Worm (Caenorhabditis elegans) whole organism, L1 larva: Measurements from ENCODE around the gene ZK121.2.

Experiments used
- C04F5.9 ChIP-seq: sonication (generic microtip); optimal IDR thresholded peaks from 2 replicates; lab custom pipeline; 2016; ENCODE audit warnings: missing genetic modification characterization, missing compliant biosample characterization
- C16A3.4 ChIP-seq: fragments of 150-350 bp; optimal IDR thresholded peaks from 2 replicates; lab custom pipeline; 2014; ENCODE audit warnings: missing biosample characterization, missing genetic modification characterization
- C34B4.2 ChIP-seq: sonication (generic microtip); optimal IDR thresholded peaks from 2 replicates; lab custom pipeline; 2017; ENCODE audit warnings: mild to moderate bottlenecking, missing genetic modification characterization, missing compliant biosample characterization
- Y116A8C.19 ChIP-seq: sonication (generic microtip); optimal IDR thresholded peaks from 2 replicates; lab custom pipeline; 2016; ENCODE audit warnings: missing compliant biosample characterization, missing genetic modification characterization, borderline replicate concordance
- aha-1 ChIP-seq: fragments of 150-350 bp; optimal IDR thresholded peaks from 2 replicates; lab custom pipeline; 2014; ENCODE audit warnings: missing biosample characterization, missing genetic modification characterization
- alr-1 ChIP-seq: fragments of 200-800 bp; sonication (Bioruptor generic); optimal IDR thresholded peaks from 2 replicates; lab custom pipeline; 2018; ENCODE audit warnings: borderline replicate concordance, mild to moderate bottlenecking, missing genetic modification characterization, missing compliant biosample characterization
- aly-2 ChIP-seq: fragments of 150-350 bp; optimal IDR thresholded peaks from 2 replicates; lab custom pipeline; 2014; ENCODE audit warnings: missing biosample characterization, missing genetic modification characterization
- blmp-1 ChIP-seq: fragments of 150-350 bp; optimal IDR thresholded peaks from 2 replicates; lab custom pipeline; 2014; ENCODE audit warnings: missing biosample characterization, missing genetic modification characterization
- ceh-82 ChIP-seq, 3 experiments: fragments of 150-350 bp in 1 of 3; sonication (generic microtip) in 2 of 3; optimal IDR thresholded peaks; 2 replicates each; lab custom pipeline; 2014 to 2017; ENCODE audit warnings: missing biosample characterization in 3 of 3, missing genetic modification characterization in 3 of 3
- ceh-88 ChIP-seq: fragments of 200-800 bp; sonication (Bioruptor generic); IDR thresholded peaks from 2 replicates; pipeline ENCODE4 v1.3.6; 2022; ENCODE audit warnings: missing genetic modification characterization, missing compliant biosample characterization
- efl-1 ChIP-seq, 4 experiments: fragments of 150-350 bp; optimal IDR thresholded peaks in 3 of 4; peaks in 1 of 4; 1 replicate in 1 of 4; 2 replicates in 3 of 4; lab custom pipeline; 2014; ENCODE audit warnings: missing biosample characterization in 2 of 4, missing genetic modification characterization in 2 of 4, missing genetic modification reagents in 2 of 4
- efl-3 ChIP-seq: fragments of 200-800 bp; sonication (Bioruptor generic); optimal IDR thresholded peaks from 2 replicates; lab custom pipeline; 2018; ENCODE audit warnings: mild to moderate bottlenecking, missing genetic modification characterization, missing compliant biosample characterization
- egl-13 ChIP-seq: sonication (generic microtip); optimal IDR thresholded peaks from 2 replicates; lab custom pipeline; 2016; ENCODE audit warnings: missing genotype, missing genetic modification reagents, missing genetic modification characterization, missing compliant biosample characterization
- egl-27 ChIP-seq, 2 experiments: fragments of 150-350 bp in 1 of 2; sonication (generic microtip); optimal IDR thresholded peaks; 3 replicates each; lab custom pipeline; 2017 to 2018; ENCODE audit warnings: missing biosample characterization in 2 of 2, missing genetic modification characterization in 2 of 2, missing genetic modification reagents in 2 of 2
- elt-2 ChIP-seq: sonication (generic microtip); optimal IDR thresholded peaks from 2 replicates; lab custom pipeline; 2016; ENCODE audit warnings: missing genetic modification characterization, mild to moderate bottlenecking, inconsistent platforms, missing compliant biosample characterization, missing genetic modification reagents
- ets-5 ChIP-seq: fragments of 200-800 bp; sonication (Bioruptor generic); IDR thresholded peaks from 2 replicates; pipeline ENCODE4 v1.3.6; 2022; ENCODE audit warnings: missing genetic modification characterization, missing compliant biosample characterization
- fkh-10 ChIP-seq: sonication (generic microtip); optimal IDR thresholded peaks from 2 replicates; lab custom pipeline; 2017; ENCODE audit warnings: missing biosample characterization, missing genetic modification reagents, missing genetic modification characterization
- fkh-8 ChIP-seq: sonication (generic microtip); optimal IDR thresholded peaks from 2 replicates; lab custom pipeline; 2016; ENCODE audit warnings: mild to moderate bottlenecking, missing genetic modification characterization, missing compliant biosample characterization
- grh-1 ChIP-seq: fragments of 200-800 bp; sonication (Bioruptor generic); IDR thresholded peaks from 2 replicates; pipeline ENCODE4 v1.3.6; 2022; ENCODE audit warnings: missing genetic modification reagents, missing genetic modification characterization, missing compliant biosample characterization
- irx-1 ChIP-seq: sonication (generic microtip); optimal IDR thresholded peaks from 2 replicates; lab custom pipeline; 2016; ENCODE audit warnings: missing genetic modification characterization, missing compliant biosample characterization
- isw-1 ChIP-seq: fragments of 200-800 bp; sonication (Bioruptor generic); IDR thresholded peaks from 2 replicates; pipeline ENCODE4 v1.3.6; 2022; ENCODE audit warnings: missing genetic modification characterization, missing compliant biosample characterization
- jun-1 ChIP-seq: fragments of 150-350 bp; optimal IDR thresholded peaks from 2 replicates; lab custom pipeline; 2014; ENCODE audit warnings: missing biosample characterization, missing genetic modification reagents, missing genetic modification characterization
- lin-13 ChIP-seq: fragments of 150-350 bp; optimal IDR thresholded peaks from 2 replicates; lab custom pipeline; 2014; ENCODE audit warnings: missing biosample characterization, missing genetic modification reagents, missing genetic modification characterization
- lir-3 ChIP-seq: sonication (generic microtip); optimal IDR thresholded peaks from 2 replicates; lab custom pipeline; 2016; ENCODE audit warnings: mild to moderate bottlenecking, missing genetic modification characterization, moderate library complexity, missing compliant biosample characterization; ENCODE audit not compliant: poor library complexity
- mab-9 ChIP-seq: fragments of 200-800 bp; sonication (Bioruptor generic); IDR thresholded peaks from 2 replicates; pipeline ENCODE4 v1.3.6; 2022; ENCODE audit warnings: missing genetic modification reagents, missing genetic modification characterization, missing compliant biosample characterization
- mef-2 ChIP-seq: fragments of 150-350 bp; optimal IDR thresholded peaks from 2 replicates; lab custom pipeline; 2014; ENCODE audit warnings: missing biosample characterization, missing genetic modification characterization
- mep-1 ChIP-seq: fragments of 150-350 bp; optimal IDR thresholded peaks from 2 replicates; lab custom pipeline; 2014; ENCODE audit warnings: missing biosample characterization, missing genetic modification characterization
- nhr-12 ChIP-seq: sonication (generic microtip); optimal IDR thresholded peaks from 2 replicates; lab custom pipeline; 2017; ENCODE audit warnings: missing biosample characterization, missing genetic modification characterization
- nhr-19 ChIP-seq: fragments of 200-800 bp; sonication (Bioruptor generic); conservative IDR thresholded peaks from 2 replicates; pipeline ENCODE4 v1.3.6; 2022; ENCODE audit warnings: missing genetic modification characterization, missing compliant biosample characterization
- nhr-20 ChIP-seq: sonication (generic microtip); optimal IDR thresholded peaks from 2 replicates; lab custom pipeline; 2016; ENCODE audit warnings: mild to moderate bottlenecking, missing genetic modification characterization, missing compliant biosample characterization
- nhr-84 ChIP-seq: sonication (generic microtip); optimal IDR thresholded peaks from 2 replicates; lab custom pipeline; 2017; ENCODE audit warnings: missing biosample characterization, missing genetic modification characterization
- nhr-90 ChIP-seq: sonication (generic microtip); optimal IDR thresholded peaks from 2 replicates; lab custom pipeline; 2016; ENCODE audit warnings: mild to moderate bottlenecking, missing genetic modification characterization, missing compliant biosample characterization; ENCODE audit not compliant: poor library complexity
- pax-3 ChIP-seq: fragments of 200-800 bp; sonication (Bioruptor generic); optimal IDR thresholded peaks from 2 replicates; lab custom pipeline; 2018; ENCODE audit warnings: mild to moderate bottlenecking, missing genetic modification characterization, moderate library complexity, missing compliant biosample characterization
- snpc-4 ChIP-seq: fragments of 150-350 bp; optimal IDR thresholded peaks from 2 replicates; lab custom pipeline; 2014; ENCODE audit warnings: missing biosample characterization, missing genetic modification characterization
- sox-4 ChIP-seq: sonication (generic microtip); optimal IDR thresholded peaks from 2 replicates; lab custom pipeline; 2016; ENCODE audit warnings: missing genetic modification characterization, missing compliant biosample characterization
- swsn-7 ChIP-seq: sonication (generic microtip); optimal IDR thresholded peaks from 2 replicates; lab custom pipeline; 2016; ENCODE audit warnings: missing genetic modification characterization, missing compliant biosample characterization
- unc-130 ChIP-seq: fragments of 150-350 bp; optimal IDR thresholded peaks from 2 replicates; lab custom pipeline; 2017; ENCODE audit warnings: missing biosample characterization, missing genetic modification characterization, inconsistent platforms
- unc-62 ChIP-seq: fragments of 150-350 bp; optimal IDR thresholded peaks from 2 replicates; lab custom pipeline; 2014; ENCODE audit warnings: missing biosample characterization, missing genetic modification reagents, missing genetic modification characterization
- unc-98 ChIP-seq: fragments of 200-800 bp; sonication (Bioruptor generic); IDR thresholded peaks from 2 replicates; pipeline ENCODE4 v1.3.6; 2022; ENCODE audit warnings: missing genetic modification characterization, missing compliant biosample characterization
- vab-15 ChIP-seq: sonication (generic microtip); optimal IDR thresholded peaks from 2 replicates; lab custom pipeline; 2017; ENCODE audit warnings: missing genotype, mild to moderate bottlenecking, missing genetic modification characterization, missing compliant biosample characterization
- xbp-1 ChIP-seq: sonication (generic microtip); optimal IDR thresholded peaks from 2 replicates; lab custom pipeline; 2016; ENCODE audit warnings: missing genetic modification characterization, missing compliant biosample characterization
- zag-1 ChIP-seq: fragments of 150-350 bp; optimal IDR thresholded peaks from 2 replicates; lab custom pipeline; 2014; ENCODE audit warnings: missing biosample characterization, missing genetic modification characterization
- zip-4 ChIP-seq: fragments of 200-800 bp; sonication (Bioruptor generic); optimal IDR thresholded peaks from 2 replicates; lab custom pipeline; 2018; ENCODE audit warnings: mild to moderate bottlenecking, missing genetic modification characterization, moderate library complexity, missing compliant biosample characterization
- ztf-11 ChIP-seq, 2 experiments: sonication (generic microtip); optimal IDR thresholded peaks; 2 replicates each; lab custom pipeline; 2016 to 2017; ENCODE audit warnings: missing genetic modification characterization in 2 of 2, missing biosample characterization in 1 of 2, missing compliant biosample characterization in 1 of 2

The ZK121.2 gene

DNA sequence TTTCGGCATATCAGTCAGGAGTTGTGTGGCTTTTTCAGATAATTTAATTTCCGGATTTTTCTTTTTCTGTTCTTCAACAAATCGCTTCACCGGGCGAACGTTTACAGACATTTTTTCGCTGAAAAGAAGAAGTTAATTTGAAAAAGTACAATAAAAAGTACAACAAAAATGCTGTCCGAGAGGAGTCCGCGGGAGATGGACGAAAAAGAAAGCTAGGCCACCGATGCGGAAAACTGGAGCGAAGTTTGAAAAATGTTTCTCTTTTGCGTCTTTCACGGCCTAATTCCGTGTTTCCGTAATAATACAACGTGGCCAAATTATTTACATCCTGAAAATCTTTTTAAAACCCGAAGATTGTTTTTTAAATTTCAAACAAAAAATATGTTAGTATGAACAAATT lies 7.8 kb downstream of the ZK121.2 start, which contains the start of gene thoc-5 (continued):
- TF ChIP-seq nhr-84 (tag; lab: Kevin White, UChicago), result no peak
- TF ChIP-seq C34B4.2 (tag; lab: Kevin White, UChicago), result peak; percentile 35
- peak; percentile 80 for TF ChIP-seq efl-3 (GFP tag; lab: Kevin White, UChicago)
- no peak for TF ChIP-seq egl-27 (tag; optimal IDR thresholded peaks at IDR 0.05; lab: Kevin White, UChicago)
- no peak for TF ChIP-seq unc-62 (GFP tag; lab: Kevin White, UChicago)
- peak; percentile 44 for TF ChIP-seq aha-1 (tag; lab: Kevin White, UChicago)
- TF ChIP-seq C16A3.4 (tag; lab: Kevin White, UChicago), result peak; percentile 73
- peak; percentile 87 for TF ChIP-seq fkh-8 (tag; lab: Kevin White, UChicago)
- TF ChIP-seq efl-1 (optimal IDR thresholded peaks at IDR 0.05; lab: Kevin White, UChicago), result peak; percentile 98 to 99
- TF ChIP-seq efl-1 (GFP tag; optimal IDR thresholded peaks at IDR 0.05 in 1 of 2; lab: Kevin White, UChicago), result peak; percentile 97 to 100
- TF ChIP-seq ceh-88 (GFP tag; lab: Robert Waterston, UW), result peak; percentile 67
- peak; percentile 57 for TF ChIP-seq snpc-4 (tag; lab: Kevin White, UChicago)
- TF ChIP-seq swsn-7 (tag; lab: Kevin White, UChicago), result peak; percentile 91
- TF ChIP-seq ceh-82 (tag; optimal IDR thresholded peaks at IDR 0.05; lab: Kevin White, UChicago), result peak; percentile 85 to 89 (median 85)
- peak; percentile 67 for TF ChIP-seq lin-13 (GFP tag; lab: Kevin White, UChicago)
- peak; percentile 91 for TF ChIP-seq nhr-19 (GFP tag; lab: Robert Waterston, UW)
- TF ChIP-seq egl-13, result peak; percentile 95
- TF ChIP-seq elt-2, result peak; percentile 86
- peak; percentile 41 for TF ChIP-seq jun-1 (tag; lab: Kevin White, UChicago)
- TF ChIP-seq mef-2 (tag; lab: Kevin White, UChicago), result no peak
- TF ChIP-seq zag-1 (tag; lab: Kevin White, UChicago), result no peak
- TF ChIP-seq isw-1 (GFP tag; lab: Robert Waterston, UW), result peak; percentile 85
- peak; percentile 92 for TF ChIP-seq C04F5.9 (tag; lab: Kevin White, UChicago)
- TF ChIP-seq nhr-20, result peak; percentile 89
- TF ChIP-seq fkh-10 (GFP tag; lab: Kevin White, UChicago), result no peak
- TF ChIP-seq xbp-1, result peak; percentile 91
- TF ChIP-seq vab-15, result peak; percentile 52
- no peak for TF ChIP-seq alr-1 (tag; lab: Kevin White, UChicago)
- TF ChIP-seq zip-4 (GFP tag; lab: Kevin White, UChicago), result peak; percentile 71
- peak; percentile 82 for TF ChIP-seq mep-1 (tag; lab: Kevin White, UChicago)
- TF ChIP-seq ets-5 (GFP tag; lab: Robert Waterston, UW), result no peak
- peak; percentile 69 for TF ChIP-seq blmp-1

DNA sequence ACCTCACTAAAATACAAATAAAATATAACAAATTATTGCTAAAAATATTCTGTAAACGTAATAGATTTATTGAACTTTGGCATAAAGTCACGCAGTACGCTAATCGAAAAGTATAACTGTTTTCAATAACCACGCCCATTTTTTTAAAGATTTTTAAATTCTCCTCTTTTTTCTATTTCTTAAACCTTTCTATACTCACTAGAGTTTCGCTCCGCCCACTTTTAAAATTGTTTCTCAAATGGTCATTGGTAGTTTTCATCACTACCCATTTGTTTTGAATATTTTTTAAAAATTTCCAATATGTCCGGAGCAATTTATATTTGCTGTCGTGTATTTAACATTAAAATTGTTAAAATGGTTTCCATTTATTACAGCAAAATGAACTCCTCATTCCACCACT lies 20.4 kb downstream of the ZK121.2 start, which contains the start of gene Y32H12A.1:
Gene Y32H12A.1, plus strand, starts transcription at position 301 of the 400 bp plus-strand sequence.
- TF ChIP-seq mab-9 (GFP tag; lab: Robert Waterston, UW) (no peak), efl-1 (optimal IDR thresholded peaks at IDR 0.05; lab: Kevin White, UChicago) (no peak), efl-1 (GFP tag; optimal IDR thresholded peaks at IDR 0.05 in 1 of 2; lab: Kevin White, UChicago) (no peak), mef-2 (tag; lab: Kevin White, UChicago) (no peak), grh-1 (GFP tag; lab: Robert Waterston, UW) (no peak), nhr-90 (tag; lab: Kevin White, UChicago) (no peak), aly-2 (tag; lab: Kevin White, UChicago) (no peak), irx-1 (tag; lab: Kevin White, UChicago) (no peak), pax-3 (tag; lab: Kevin White, UChicago) (no peak), Y116A8C.19 (no peak), sox-4 (tag; lab: Kevin White, UChicago) (no peak), unc-130 (tag; lab: Kevin White, UChicago) (no peak), unc-98 (no peak), C04F5.9 (tag; lab: Kevin White, UChicago) (no peak), vab-15 (no peak), zag-1 (tag; lab: Kevin White, UChicago) (no peak), lir-3 (tag; lab: Kevin White, UChicago) (no peak), nhr-12 (no peak), ztf-11 (tag; optimal IDR thresholded peaks at IDR 0.05; lab: Kevin White, UChicago) (no peak)
